Worm (Caenorhabditis elegans) whole organism, late embryonic: ENCODE measurements around the gene pbo-4.

Source experiments
- K02D7.2 ChIP-seq: sonication (generic microtip); optimal IDR thresholded peaks from 2 replicates; lab custom pipeline; 2017; ENCODE audit warnings: mild to moderate bottlenecking, missing genetic modification characterization, missing compliant biosample characterization
- K09A11.1 ChIP-seq: sonication (generic microtip); optimal IDR thresholded peaks from 2 replicates; lab custom pipeline; 2017; ENCODE audit warnings: antibody characterized with exemption, mild to moderate bottlenecking, missing genetic modification characterization, missing compliant biosample characterization; ENCODE audit not compliant: insufficient read depth
- T23F11.4 ChIP-seq: fragments of 200-800 bp; sonication (Bioruptor generic); optimal IDR thresholded peaks from 2 replicates; lab custom pipeline; 2018; ENCODE audit warnings: mild to moderate bottlenecking, missing genetic modification characterization, missing compliant biosample characterization
- Y22D7AL.16 ChIP-seq: sonication (generic microtip); optimal IDR thresholded peaks from 2 replicates; lab custom pipeline; 2016; ENCODE audit warnings: missing genetic modification characterization, missing compliant biosample characterization
- ahr-1 ChIP-seq: sonication (generic microtip); optimal IDR thresholded peaks from 2 replicates; lab custom pipeline; 2016; ENCODE audit warnings: missing genetic modification characterization, missing compliant biosample characterization
- ama-1 ChIP-seq: fragments of 150-350 bp; optimal IDR thresholded peaks from 2 replicates; lab custom pipeline; 2014
- ceh-18 ChIP-seq: sonication (generic microtip); optimal IDR thresholded peaks from 2 replicates; lab custom pipeline; 2016; ENCODE audit warnings: missing genetic modification characterization, missing compliant biosample characterization
- ceh-19 ChIP-seq: fragments of 200-800 bp; sonication (Bioruptor generic); optimal IDR thresholded peaks from 2 replicates; lab custom pipeline; 2018; ENCODE audit warnings: mild to moderate bottlenecking, missing genetic modification characterization, missing compliant biosample characterization
- ceh-2 ChIP-seq: sonication (generic microtip); optimal IDR thresholded peaks from 2 replicates; lab custom pipeline; 2016; ENCODE audit warnings: missing genotype, missing genetic modification characterization, missing compliant biosample characterization
- ceh-45 ChIP-seq: fragments of 200-800 bp; sonication (Bioruptor generic); IDR thresholded peaks from 2 replicates; pipeline ENCODE4 v1.3.6; 2022; ENCODE audit warnings: missing genetic modification reagents, missing genetic modification characterization, missing compliant biosample characterization
- ceh-48 ChIP-seq: sonication (generic microtip); optimal IDR thresholded peaks from 2 replicates; lab custom pipeline; 2016; ENCODE audit warnings: missing genetic modification characterization, inconsistent platforms, missing compliant biosample characterization
- dmd-4 ChIP-seq: sonication (generic microtip); optimal IDR thresholded peaks from 2 replicates; lab custom pipeline; 2016; ENCODE audit warnings: borderline replicate concordance, missing genetic modification characterization, missing compliant biosample characterization
- ets-4 ChIP-seq: sonication (generic microtip); optimal IDR thresholded peaks from 2 replicates; lab custom pipeline; 2016; ENCODE audit warnings: missing genetic modification characterization, missing compliant biosample characterization
- eyg-1 ChIP-seq: sonication (generic microtip); optimal IDR thresholded peaks from 2 replicates; lab custom pipeline; 2016; ENCODE audit warnings: missing genotype, missing genetic modification characterization, missing compliant biosample characterization
- fax-1 ChIP-seq: sonication (generic microtip); optimal IDR thresholded peaks from 2 replicates; lab custom pipeline; 2016; ENCODE audit warnings: missing genotype, missing genetic modification characterization, missing compliant biosample characterization
- fkh-10 ChIP-seq: fragments of 150-350 bp; optimal IDR thresholded peaks from 2 replicates; lab custom pipeline; 2014; ENCODE audit warnings: missing biosample characterization, missing genetic modification reagents, missing genetic modification characterization
- fkh-6 ChIP-seq: sonication (generic microtip); optimal IDR thresholded peaks from 2 replicates; lab custom pipeline; 2016; ENCODE audit warnings: missing genetic modification characterization, missing compliant biosample characterization
- gmeb-2 ChIP-seq: sonication (generic microtip); optimal IDR thresholded peaks from 2 replicates; lab custom pipeline; 2016; ENCODE audit warnings: missing genetic modification characterization, inconsistent platforms, missing compliant biosample characterization
- hlh-13 ChIP-seq: fragments of 200-800 bp; sonication (Bioruptor generic); optimal IDR thresholded peaks from 2 replicates; lab custom pipeline; 2018; ENCODE audit warnings: mild to moderate bottlenecking, missing genetic modification characterization, missing compliant biosample characterization
- hlh-15 ChIP-seq: sonication (generic microtip); optimal IDR thresholded peaks from 2 replicates; lab custom pipeline; 2016; ENCODE audit warnings: missing genetic modification characterization, missing compliant biosample characterization
- lim-6 ChIP-seq: sonication (generic microtip); optimal IDR thresholded peaks from 2 replicates; lab custom pipeline; 2016; ENCODE audit warnings: missing genetic modification characterization, missing compliant biosample characterization
- madf-2 ChIP-seq: sonication (generic microtip); optimal IDR thresholded peaks from 2 replicates; lab custom pipeline; 2017; ENCODE audit warnings: missing genetic modification characterization, missing compliant biosample characterization
- nfya-1 ChIP-seq: sonication (generic microtip); optimal IDR thresholded peaks from 2 replicates; lab custom pipeline; 2017; ENCODE audit warnings: missing genetic modification characterization, mild to moderate bottlenecking, missing compliant biosample characterization, antibody characterized with exemption, moderate library complexity
- nhr-232 ChIP-seq: sonication (generic microtip); optimal IDR thresholded peaks from 2 replicates; lab custom pipeline; 2016; ENCODE audit warnings: missing genetic modification characterization, missing compliant biosample characterization
- odd-2 ChIP-seq: sonication (generic microtip); optimal IDR thresholded peaks from 2 replicates; lab custom pipeline; 2017; ENCODE audit warnings: antibody characterized with exemption, mild to moderate bottlenecking, missing genetic modification characterization, missing compliant biosample characterization
- pat-9 ChIP-seq: fragments of 200-800 bp; sonication (Bioruptor generic); optimal IDR thresholded peaks from 2 replicates; lab custom pipeline; 2018; ENCODE audit warnings: mild to moderate bottlenecking, missing genetic modification characterization, moderate library complexity, missing compliant biosample characterization
- pax-1 ChIP-seq: fragments of 150-350 bp; optimal IDR thresholded peaks from 2 replicates; lab custom pipeline; 2014; ENCODE audit warnings: missing biosample characterization, missing genetic modification characterization
- pha-2 ChIP-seq: sonication (generic microtip); optimal IDR thresholded peaks from 2 replicates; lab custom pipeline; 2017; ENCODE audit warnings: mild to moderate bottlenecking, missing genetic modification characterization, missing compliant biosample characterization
- pqm-1 ChIP-seq: sonication (generic microtip); optimal IDR thresholded peaks from 2 replicates; lab custom pipeline; 2016; ENCODE audit warnings: missing genetic modification characterization, missing compliant biosample characterization
- pros-1 ChIP-seq: fragments of 150-350 bp; optimal IDR thresholded peaks from 2 replicates; lab custom pipeline; 2014; ENCODE audit warnings: missing biosample characterization, missing genetic modification reagents, missing genetic modification characterization
- rnt-1 ChIP-seq: sonication (generic microtip); optimal IDR thresholded peaks from 2 replicates; lab custom pipeline; 2016; ENCODE audit warnings: missing genetic modification characterization, missing compliant biosample characterization
- sdc-2 ChIP-seq: sonication (generic microtip); optimal IDR thresholded peaks from 2 replicates; lab custom pipeline; 2016; ENCODE audit warnings: missing genotype, missing genetic modification characterization, missing compliant biosample characterization
- sox-2 ChIP-seq: fragments of 200-800 bp; sonication (Bioruptor generic); IDR thresholded peaks from 2 replicates; pipeline ENCODE4 v1.3.6; 2022; ENCODE audit warnings: missing genetic modification reagents, missing genetic modification characterization, missing compliant biosample characterization
- sox-4 ChIP-seq: sonication (generic microtip); optimal IDR thresholded peaks from 2 replicates; lab custom pipeline; 2017; ENCODE audit warnings: mild to moderate bottlenecking, missing genetic modification characterization, inconsistent platforms, missing compliant biosample characterization
- syd-9 ChIP-seq: sonication (generic microtip); optimal IDR thresholded peaks from 2 replicates; lab custom pipeline; 2016; ENCODE audit warnings: mild to moderate bottlenecking, missing genetic modification characterization, moderate library complexity, missing compliant biosample characterization
- tbx-2 ChIP-seq: sonication (generic microtip); optimal IDR thresholded peaks from 2 replicates; lab custom pipeline; 2016; ENCODE audit warnings: missing genetic modification characterization, missing compliant biosample characterization
- tbx-7 ChIP-seq: sonication (generic microtip); optimal IDR thresholded peaks from 2 replicates; lab custom pipeline; 2016; ENCODE audit warnings: missing genotype, missing genetic modification characterization, missing compliant biosample characterization
- unc-3 ChIP-seq, 2 experiments: fragments of 200-800 bp in 1 of 2; sonication (Bioruptor generic) in 1 of 2; sonication (generic microtip) in 1 of 2; conservative IDR thresholded peaks in 1 of 2; optimal IDR thresholded peaks in 1 of 2; 2 replicates each; pipeline versions ENCODE4 v1.3.6 to Lab custom; 2016 to 2022; ENCODE audit warnings: missing compliant biosample characterization in 2 of 2, missing genetic modification characterization in 2 of 2, missing genetic modification reagents in 1 of 2
- unc-42 ChIP-seq: sonication (generic microtip); optimal IDR thresholded peaks from 2 replicates; lab custom pipeline; 2016; ENCODE audit warnings: missing genotype, missing genetic modification characterization, missing compliant biosample characterization
- unc-86 ChIP-seq: sonication (generic microtip); optimal IDR thresholded peaks from 2 replicates; lab custom pipeline; 2016; ENCODE audit warnings: missing genetic modification characterization, missing compliant biosample characterization
- zip-5 ChIP-seq: sonication (generic microtip); optimal IDR thresholded peaks from 2 replicates; lab custom pipeline; 2016; ENCODE audit warnings: missing genetic modification characterization, missing compliant biosample characterization
- ztf-16 ChIP-seq: sonication (generic microtip); optimal IDR thresholded peaks from 2 replicates; lab custom pipeline; 2017; ENCODE audit warnings: missing genetic modification characterization, missing compliant biosample characterization

Gene pbo-4

ce11 chrX:10979186-10979585 is 25.3 kb downstream of the pbo-4 start, which contains the start of gene pxn-2:
TSS of gene pxn-2 (minus strand) at chrX:10979286.
- TF ChIP-seq pros-1, result no peak
- no peak for TF ChIP-seq sox-4
- TF ChIP-seq fax-1 (tag; lab: Kevin White, UChicago), result no peak
- TF ChIP-seq pax-1 (tag; lab: Kevin White, UChicago), result no peak
- no peak for TF ChIP-seq eyg-1
- TF ChIP-seq rnt-1, result no peak
- TF ChIP-seq T23F11.4 (GFP tag; lab: Kevin White, UChicago), result no peak
- no peak for TF ChIP-seq unc-3 (GFP tag; conservative IDR thresholded peaks at IDR 0.05; lab: Robert Waterston, UW)
- TF ChIP-seq unc-3 (tag; optimal IDR thresholded peaks at IDR 0.05; lab: Kevin White, UChicago), result no peak

DNA sequence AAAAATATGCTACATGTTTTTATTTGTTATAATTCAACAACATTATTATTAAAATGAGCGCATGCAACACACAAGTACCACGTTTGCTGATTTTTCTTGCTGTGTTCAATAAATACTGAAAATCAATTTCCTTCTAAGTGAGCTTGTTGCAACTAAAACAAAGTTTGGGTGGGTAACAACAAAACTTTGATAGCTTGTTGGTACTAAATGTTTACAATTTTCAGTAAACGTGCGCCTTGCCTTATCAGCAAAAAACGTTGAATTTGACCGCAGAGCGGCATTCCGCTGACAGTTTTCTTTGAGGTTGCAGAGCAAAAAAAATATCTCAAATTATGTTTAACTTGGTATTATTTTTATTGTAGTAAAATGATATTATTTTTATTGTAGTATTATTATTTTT is 27.4 kb downstream of the pbo-4 start:
- TF ChIP-seq hlh-15 (tag; lab: Kevin White, UChicago) (no peak), tbx-7 (tag; lab: Kevin White, UChicago) (no peak), Y22D7AL.16 (tag; lab: Kevin White, UChicago) (no peak), sox-4 (no peak), eyg-1 (no peak), ceh-2 (tag; lab: Kevin White, UChicago) (no peak), dmd-4 (no peak), fax-1 (tag; lab: Kevin White, UChicago) (no peak), ceh-18 (tag; lab: Kevin White, UChicago) (no peak), nhr-232 (no peak), tbx-2 (tag; lab: Kevin White, UChicago) (no peak), unc-86 (no peak)

ce11 chrX:10982051-10982450 is 28.1 kb downstream of the pbo-4 start, which contains the start of gene ver-4:
TSS of gene ver-4 (plus strand) at chrX:10982351.
- TF ChIP-seq ztf-16 (tag; lab: Kevin White, UChicago), result no peak
- TF ChIP-seq K02D7.2 (tag; lab: Kevin White, UChicago), result no peak
- no peak for TF ChIP-seq unc-42 (tag; lab: Kevin White, UChicago)
- TF ChIP-seq pax-1 (tag; lab: Kevin White, UChicago), result no peak
- TF ChIP-seq ceh-45 (GFP tag; lab: Robert Waterston, UW), result no peak
- no peak for TF ChIP-seq nhr-232
- TF ChIP-seq K09A11.1 (tag; lab: Kevin White, UChicago), result no peak
- TF ChIP-seq ceh-19 (GFP tag; lab: Kevin White, UChicago), result no peak
- TF ChIP-seq ets-4 (tag; lab: Kevin White, UChicago), result no peak
- no peak for TF ChIP-seq ceh-2 (tag; lab: Kevin White, UChicago)
- no peak for TF ChIP-seq unc-86
- no peak for TF ChIP-seq madf-2 (tag; lab: Kevin White, UChicago)

DNA sequence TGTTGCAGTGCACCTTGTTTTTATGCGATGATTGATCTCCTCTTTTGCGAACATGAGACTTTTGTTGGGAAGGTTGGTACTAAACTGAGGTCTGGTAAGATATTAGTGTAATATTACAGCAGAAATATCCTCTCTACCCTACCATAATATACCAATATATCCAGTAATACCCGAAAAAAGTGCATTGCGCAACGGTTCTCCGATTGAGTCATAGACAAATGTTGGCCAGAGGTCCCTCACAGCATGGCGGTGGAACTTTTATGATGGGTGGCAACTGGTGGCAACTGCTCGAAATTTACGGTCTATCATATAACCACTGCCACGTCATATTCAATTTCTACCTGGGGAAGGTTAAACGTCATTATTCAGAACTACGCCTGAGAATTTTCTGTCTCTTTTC is 35.4 kb downstream of the pbo-4 start:
- TF ChIP-seq sdc-2 (tag; lab: Kevin White, UChicago), result no peak
- TF ChIP-seq ahr-1, result no peak
- no peak for TF ChIP-seq ceh-48 (tag; lab: Kevin White, UChicago)
- no peak for TF ChIP-seq unc-86
- TF ChIP-seq gmeb-2 (tag; lab: Kevin White, UChicago), result no peak
- no peak for TF ChIP-seq pqm-1 (tag; lab: Kevin White, UChicago)
- no peak for TF ChIP-seq hlh-13 (GFP tag; lab: Kevin White, UChicago)

DNA sequence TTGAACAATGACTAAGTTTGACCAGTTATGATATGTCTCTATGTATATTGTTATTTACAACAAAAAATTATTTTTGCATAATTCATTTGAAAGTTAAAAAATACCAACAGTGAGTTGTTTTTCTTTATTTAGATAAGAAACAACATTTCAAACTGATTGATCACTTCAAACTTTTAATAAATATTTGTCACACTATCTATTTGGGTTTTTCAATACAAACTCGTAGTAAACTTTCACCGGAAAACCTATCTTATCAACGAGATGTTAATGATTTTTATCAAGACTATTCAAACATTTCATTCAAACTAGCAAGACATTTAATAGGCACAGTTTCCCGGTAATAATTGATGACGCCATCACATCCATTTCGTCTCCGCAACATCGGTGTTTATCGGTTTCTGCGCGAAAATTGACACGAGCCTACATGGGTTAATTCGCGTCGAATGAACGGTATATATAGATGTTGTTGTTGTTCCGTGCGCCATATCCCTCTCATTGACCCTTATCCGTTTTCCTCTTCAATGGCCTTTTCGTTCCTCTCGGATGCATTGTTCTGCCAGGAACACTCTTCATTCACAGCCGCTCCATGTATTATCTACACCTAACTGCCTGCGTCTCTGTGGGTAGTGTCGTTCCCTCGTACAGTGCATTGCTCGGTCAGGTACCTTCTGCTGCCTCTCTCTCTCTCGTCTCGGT is 36.4 kb downstream of the pbo-4 start:
- no peak for TF ChIP-seq fkh-10 (GFP tag; lab: Kevin White, UChicago)
- TF ChIP-seq gmeb-2 (tag; lab: Kevin White, UChicago), result no peak
- no peak for TF ChIP-seq nhr-232
- TF ChIP-seq eyg-1, result no peak
- TF ChIP-seq unc-86, result no peak
- peak; percentile 23 for TF ChIP-seq nfya-1 (tag; lab: Kevin White, UChicago)
- peak; percentile 14 for TF ChIP-seq syd-9
- TF ChIP-seq sox-2, result peak; percentile 67
- TF ChIP-seq ets-4 (tag; lab: Kevin White, UChicago), result no peak
- TF ChIP-seq ceh-18 (tag; lab: Kevin White, UChicago), result no peak
- TF ChIP-seq odd-2 (tag; lab: Kevin White, UChicago), result no peak
- no peak for TF ChIP-seq K02D7.2 (tag; lab: Kevin White, UChicago)
- TF ChIP-seq fkh-6 (tag; lab: Kevin White, UChicago), result peak; percentile 20
- no peak for TF ChIP-seq pat-9 (tag; lab: Kevin White, UChicago)
- no peak for TF ChIP-seq pha-2 (tag; lab: Kevin White, UChicago)
- TF ChIP-seq ceh-2 (tag; lab: Kevin White, UChicago), result peak; percentile 40
- TF ChIP-seq hlh-13 (GFP tag; lab: Kevin White, UChicago), result no peak
- no peak for TF ChIP-seq rnt-1
- TF ChIP-seq ama-1 (lab: Kevin White, UChicago), result no peak
- TF ChIP-seq lim-6 (tag; lab: Kevin White, UChicago), result no peak
- TF ChIP-seq sdc-2 (tag; lab: Kevin White, UChicago), result peak; percentile 52
- TF ChIP-seq zip-5, result no peak
- no peak for TF ChIP-seq ceh-48 (tag; lab: Kevin White, UChicago)
